Worm (Caenorhabditis elegans): ENCODE results near the gene cbp-3.

cbp-3 gene

DNA sequence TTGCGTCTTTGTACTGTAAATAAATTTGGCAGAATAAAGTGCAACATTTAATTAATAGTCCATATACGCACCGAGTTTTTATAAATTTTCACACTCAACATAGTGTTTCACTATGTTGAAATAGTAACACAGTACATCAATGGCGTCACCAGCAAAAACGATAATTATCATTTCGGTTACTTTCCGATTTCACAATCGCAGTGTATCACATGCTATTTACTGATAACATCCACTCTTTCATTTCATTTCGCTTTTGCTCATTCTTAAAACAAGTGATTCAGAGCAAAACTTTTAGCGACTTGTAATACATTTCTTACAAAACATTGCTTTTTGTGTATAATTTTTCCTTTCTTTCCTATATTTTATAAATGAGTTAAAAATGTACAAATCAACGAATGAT, at the start of gene cbp-3:
Gene cbp-3 (plus strand): TSS at position 272 of the 400 bp plus-strand sequence.
- TF ChIP-seq nhr-129 (tag; optimal IDR thresholded peaks at IDR 0.05) (peak; percentile 5), fos-1 (tag; optimal IDR thresholded peaks at IDR 0.05) (peak; percentile 90), nhr-77 (tag; optimal IDR thresholded peaks at IDR 0.05) (no peak), C34F6.9 (tag; optimal IDR thresholded peaks at IDR 0.05) (no peak), crh-2 (tag; optimal IDR thresholded peaks at IDR 0.05) (peak; percentile 1)

DNA sequence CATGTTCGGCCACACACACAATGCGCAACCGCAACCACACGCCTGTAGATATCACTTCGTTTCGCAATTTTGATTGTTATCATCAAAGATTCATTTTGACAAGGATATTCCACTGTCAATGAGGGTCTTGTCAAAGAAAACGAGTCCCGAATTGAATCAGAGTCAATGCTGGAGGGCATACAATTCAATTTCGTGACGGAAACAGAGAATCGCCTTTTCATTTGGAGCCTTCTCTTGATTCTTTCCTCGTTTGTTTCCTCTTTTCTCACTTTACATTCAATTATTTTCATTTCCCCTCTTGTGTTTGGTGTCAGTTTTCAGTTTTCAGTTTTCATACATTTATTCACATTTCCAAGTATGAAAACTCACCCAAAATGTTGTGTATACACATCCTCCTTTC, 46.4 kb upstream of the cbp-3 start:
- TF ChIP-seq sma-3 (GFP tag; optimal IDR thresholded peaks at IDR 0.05): peak; percentile 13
- TF ChIP-seq nhr-23 (tag; optimal IDR thresholded peaks at IDR 0.05): no peak

DNA sequence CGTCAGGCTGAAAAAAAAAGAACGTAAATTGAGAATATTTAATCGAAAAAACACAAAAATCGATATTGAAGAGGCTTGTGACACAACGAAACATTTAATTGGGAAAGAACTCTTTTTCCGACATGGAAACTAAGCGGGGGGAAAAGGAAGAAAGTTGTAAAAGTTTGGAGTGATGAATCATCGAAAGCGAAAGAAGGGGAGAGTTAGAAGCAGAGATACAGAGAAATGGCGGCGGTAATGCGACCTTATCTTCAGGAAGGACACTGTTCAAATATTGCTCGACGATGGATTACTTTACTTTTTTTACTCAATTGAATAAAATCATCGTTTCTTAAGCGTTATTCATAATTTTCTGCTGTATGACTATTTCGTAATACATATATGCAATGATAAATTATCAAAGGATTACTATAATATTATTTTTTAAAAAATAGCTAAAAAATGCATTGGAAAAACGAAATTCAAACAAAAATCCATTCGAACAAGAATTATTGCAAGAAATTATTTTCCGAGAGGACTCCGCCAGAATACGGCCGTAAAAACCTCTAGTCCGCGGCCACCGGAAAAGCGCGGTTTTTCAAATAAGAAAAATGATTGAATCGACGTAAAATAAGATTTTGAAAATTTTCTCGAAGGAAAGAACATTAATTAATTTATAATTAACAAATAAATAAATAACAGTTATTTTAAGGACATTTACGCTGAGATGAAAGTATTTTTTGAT, 45.9 kb upstream of the cbp-3 start, which contains the start of gene dhhc-4:
Gene dhhc-4 (minus strand): TSS at position 13 of the 724 bp plus-strand sequence.
- TF ChIP-seq crh-2 (tag; optimal IDR thresholded peaks at IDR 0.05) (peak; percentile 5), nhr-23 (tag; optimal IDR thresholded peaks at IDR 0.05) (no peak), gmeb-1 (tag; optimal IDR thresholded peaks at IDR 0.05) (peak; percentile 94), C34F6.9 (tag; optimal IDR thresholded peaks at IDR 0.05) (peak; percentile 46), F13H6.1 (tag; optimal IDR thresholded peaks at IDR 0.05) (peak; percentile 80), nhr-21 (tag; optimal IDR thresholded peaks at IDR 0.05) (peak; percentile 51), sma-9 (GFP tag; optimal IDR thresholded peaks at IDR 0.05) (peak; percentile 81), sma-9 (tag; optimal IDR thresholded peaks at IDR 0.05) (no peak), unc-39 (tag; optimal IDR thresholded peaks at IDR 0.05) (no peak), snpc-4 (tag; optimal IDR thresholded peaks at IDR 0.05) (peak; percentile 25), ztf-4 (tag; optimal IDR thresholded peaks at IDR 0.05) (peak; percentile 22), lsy-2 (tag; optimal IDR thresholded peaks at IDR 0.05) (peak; percentile 52 to 81), fos-1 (tag; optimal IDR thresholded peaks at IDR 0.05) (peak; percentile 89), dmd-4 (tag; optimal IDR thresholded peaks at IDR 0.05) (peak; percentile 53), lin-13 (GFP tag; optimal IDR thresholded peaks at IDR 0.05) (peak; percentile 56), unc-55 (GFP tag; optimal IDR thresholded peaks at IDR 0.05) (peak; percentile 80), elt-3 (tag; optimal IDR thresholded peaks at IDR 0.05) (no peak), blmp-1 (tag; optimal IDR thresholded peaks at IDR 0.05; ENCODE audit: insufficient read depth) (peak; percentile 69), unc-62 (GFP tag; optimal IDR thresholded peaks at IDR 0.05) (no peak), mbf-1 (tag; optimal IDR thresholded peaks at IDR 0.05) (no peak), mab-5 (tag; optimal IDR thresholded peaks at IDR 0.05) (peak; percentile 66), sma-3 (GFP tag; optimal IDR thresholded peaks at IDR 0.05) (peak; percentile 71)

DNA sequence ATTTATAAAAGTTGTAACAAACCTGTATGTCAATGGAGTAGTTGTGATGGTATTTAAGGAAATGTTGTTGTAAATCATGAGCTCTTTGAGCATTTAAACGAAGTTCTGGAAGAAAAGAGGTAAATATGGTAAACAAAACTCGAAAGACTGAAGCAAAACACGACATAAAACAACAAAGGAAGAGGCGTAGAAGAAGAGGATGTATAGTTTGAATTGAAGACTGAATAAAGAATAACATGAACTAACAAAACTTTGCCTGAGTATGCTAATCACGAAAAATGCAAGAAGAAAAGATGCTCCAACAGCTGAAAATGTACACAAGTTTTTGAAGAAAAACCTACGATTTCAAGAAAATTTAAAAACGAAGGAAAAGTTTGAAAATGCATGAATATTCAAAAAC, 42.8 kb upstream of the cbp-3 start, which contains the start of gene ZK757.1:
Gene ZK757.1 (minus strand): TSS at position 101 of the 400 bp plus-strand sequence.
- TF ChIP-seq C34F6.9 (tag; optimal IDR thresholded peaks at IDR 0.05): no peak
- TF ChIP-seq unc-62 (GFP tag; optimal IDR thresholded peaks at IDR 0.05): no peak
- TF ChIP-seq mab-5 (tag; optimal IDR thresholded peaks at IDR 0.05): no peak
- TF ChIP-seq lin-11 (tag; optimal IDR thresholded peaks at IDR 0.05): no peak
- TF ChIP-seq sem-4 (tag; optimal IDR thresholded peaks at IDR 0.05): no peak
- TF ChIP-seq skn-1 (tag; optimal IDR thresholded peaks at IDR 0.05): no peak
- TF ChIP-seq nhr-129 (tag; optimal IDR thresholded peaks at IDR 0.05): no peak
- no peak for TF ChIP-seq sma-9 (GFP tag; optimal IDR thresholded peaks at IDR 0.05)
- TF ChIP-seq sma-9 (tag; optimal IDR thresholded peaks at IDR 0.05): no peak
- TF ChIP-seq aly-2 (tag; optimal IDR thresholded peaks at IDR 0.05): no peak
- no peak for TF ChIP-seq lin-13 (GFP tag; optimal IDR thresholded peaks at IDR 0.05)

DNA sequence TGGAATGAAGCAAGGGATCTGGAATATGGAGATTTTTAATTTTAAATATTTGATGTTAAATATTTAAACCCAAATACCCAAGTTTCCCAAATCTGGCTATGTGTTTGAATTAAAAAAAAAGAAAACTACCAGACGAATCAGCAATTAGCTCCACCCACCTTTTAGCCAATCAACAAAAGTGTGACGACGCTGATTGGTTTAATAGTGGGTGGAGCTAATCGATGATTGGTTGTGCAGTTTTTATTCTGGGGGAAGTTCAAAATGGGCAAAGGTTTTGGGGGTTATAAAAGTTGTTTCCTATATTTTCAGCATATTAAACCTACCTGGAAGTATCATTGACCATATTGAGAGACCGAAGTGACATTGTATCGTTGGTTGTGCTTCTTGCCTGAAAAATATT, 39.3 kb upstream of the cbp-3 start:
- TF ChIP-seq nhr-23 (tag; optimal IDR thresholded peaks at IDR 0.05): no peak
- TF ChIP-seq blmp-1 (tag; optimal IDR thresholded peaks at IDR 0.05; ENCODE audit: insufficient read depth): no peak
- TF ChIP-seq C34F6.9 (tag; optimal IDR thresholded peaks at IDR 0.05): no peak
- TF ChIP-seq ceh-16 (tag; optimal IDR thresholded peaks at IDR 0.05): no peak
- TF ChIP-seq gmeb-1 (tag; optimal IDR thresholded peaks at IDR 0.05): no peak
- no peak for TF ChIP-seq nhr-11 (tag; optimal IDR thresholded peaks at IDR 0.05)
- TF ChIP-seq F13H6.1 (tag; optimal IDR thresholded peaks at IDR 0.05): no peak
- no peak for TF ChIP-seq dmd-4 (tag; optimal IDR thresholded peaks at IDR 0.05)
- TF ChIP-seq lin-13 (GFP tag; optimal IDR thresholded peaks at IDR 0.05): no peak
- no peak for TF ChIP-seq mdl-1 (tag; optimal IDR thresholded peaks at IDR 0.05)
- no peak for TF ChIP-seq unc-62 (GFP tag; optimal IDR thresholded peaks at IDR 0.05)
- no peak for TF ChIP-seq crh-2 (tag; optimal IDR thresholded peaks at IDR 0.05)
- TF ChIP-seq lsy-2 (tag; optimal IDR thresholded peaks at IDR 0.05): no peak
- no peak for TF ChIP-seq alr-1 (tag; optimal IDR thresholded peaks at IDR 0.05)

All from whole organism, L2 larva.